Fruit fly (Drosophila melanogaster) whole organism, embryonic: ENCODE results near the gene Gorab.

ENCODE experiments used
- Atf6 ChIP-seq: fragments of 200-800 bp; sonication (Bioruptor generic); IDR thresholded peaks from 2 replicates; pipeline ENCODE4 v1.3.6; 2022; ENCODE audit warnings: missing biosample characterization, missing genetic modification characterization
- CG11504 ChIP-seq: fragments of 200-800 bp; sonication (Bioruptor generic); optimal IDR thresholded peaks from 3 replicates; lab custom pipeline; 2019; ENCODE audit warnings: missing biosample characterization, mild to moderate bottlenecking, missing genetic modification characterization, moderate library complexity
- CG12744 ChIP-seq: fragments of 200-800 bp; sonication (Bioruptor generic); optimal IDR thresholded peaks from 2 replicates; lab custom pipeline; 2016; ENCODE audit warnings: missing biosample characterization, missing genetic modification characterization
- CG17328 ChIP-seq: fragments of 200-800 bp; sonication (Bioruptor generic); IDR thresholded peaks from 2 replicates; pipeline ENCODE4 v1.3.6; 2022; ENCODE audit warnings: missing biosample characterization, missing genetic modification characterization
- CG18476 ChIP-seq: fragments of 200-800 bp; sonication (Bioruptor generic); optimal IDR thresholded peaks from 2 replicates; lab custom pipeline; 2016; ENCODE audit warnings: missing biosample characterization, mild to moderate bottlenecking, missing genetic modification characterization
- CG3726 ChIP-seq: fragments of 200-800 bp; sonication (Bioruptor generic); IDR thresholded peaks from 3 replicates; pipeline ENCODE4, ENCODE4 v1.3.6; 2022; ENCODE audit warnings: missing biosample characterization, missing genetic modification characterization
- CG3838 ChIP-seq: fragments of 200-800 bp; sonication (Bioruptor generic); optimal IDR thresholded peaks from 3 replicates; lab custom pipeline; 2016; ENCODE audit warnings: missing biosample characterization, missing genetic modification characterization
- CG4617 ChIP-seq: fragments of 200-800 bp; sonication (Bioruptor generic); optimal IDR thresholded peaks from 3 replicates; lab custom pipeline; 2016; ENCODE audit warnings: missing biosample characterization, missing genetic modification characterization, borderline replicate concordance
- CG8359 ChIP-seq: fragments of 200-800 bp; sonication (Bioruptor generic); optimal IDR thresholded peaks from 2 replicates; lab custom pipeline; 2017; ENCODE audit warnings: missing biosample characterization, mild to moderate bottlenecking, missing genetic modification characterization, borderline replicate concordance
- CG9876 ChIP-seq: fragments of 200-800 bp; sonication (Bioruptor generic); optimal IDR thresholded peaks from 2 replicates; lab custom pipeline; 2016; ENCODE audit warnings: missing biosample characterization, missing genetic modification characterization
- CHES-1-like ChIP-seq: fragments of 200-800 bp; sonication (Bioruptor generic); optimal IDR thresholded peaks from 2 replicates; lab custom pipeline; 2016; ENCODE audit warnings: missing biosample characterization, missing genetic modification characterization
- Chrac-16 ChIP-seq: fragments of 200-800 bp; sonication (Bioruptor generic); optimal IDR thresholded peaks from 3 replicates; lab custom pipeline; 2016; ENCODE audit warnings: missing biosample characterization, missing genetic modification characterization
- Dbx ChIP-seq: fragments of 200-800 bp; sonication (Bioruptor generic); IDR thresholded peaks from 3 replicates; pipeline ENCODE4 v1.3.6; 2022; ENCODE audit warnings: missing biosample characterization, missing genetic modification characterization
- E2f1 ChIP-seq: fragments of 200-800 bp; sonication (Bioruptor generic); IDR thresholded peaks from 2 replicates; pipeline ENCODE4 v1.3.6; 2022; ENCODE audit warnings: missing biosample characterization, missing genetic modification characterization
- Elba2 ChIP-seq: fragments of 200-800 bp; sonication (Bioruptor generic); optimal IDR thresholded peaks from 3 replicates; lab custom pipeline; 2016; ENCODE audit warnings: missing biosample characterization, missing genetic modification characterization
- Fer2 ChIP-seq: fragments of 200-800 bp; sonication (Bioruptor generic); optimal IDR thresholded peaks from 2 replicates; lab custom pipeline; 2018; ENCODE audit warnings: missing biosample characterization, mild to moderate bottlenecking, missing genetic modification characterization, moderate library complexity
- Jarid2 ChIP-seq: fragments of 200-800 bp; sonication (Bioruptor generic); optimal IDR thresholded peaks from 3 replicates; lab custom pipeline; 2017; ENCODE audit warnings: mild to moderate bottlenecking, missing biosample characterization, missing genetic modification reagents, missing genetic modification characterization
- Oli ChIP-seq: fragments of 200-800 bp; sonication (Bioruptor generic); optimal IDR thresholded peaks from 2 replicates; lab custom pipeline; 2018; ENCODE audit warnings: missing biosample characterization, mild to moderate bottlenecking, missing genetic modification characterization, moderate library complexity
- Usf ChIP-seq: fragments of 200-800 bp; sonication (Bioruptor generic); optimal IDR thresholded peaks from 2 replicates; lab custom pipeline; 2017; ENCODE audit warnings: missing genotype, missing biosample characterization, missing genetic modification characterization
- btn ChIP-seq: fragments of 200-800 bp; sonication (Bioruptor generic); optimal IDR thresholded peaks from 2 replicates; lab custom pipeline; 2016; ENCODE audit warnings: missing biosample characterization, missing genetic modification characterization
- cas ChIP-seq: fragments of 200-800 bp; sonication (Bioruptor generic); IDR thresholded peaks from 2 replicates; pipeline ENCODE4 v1.3.6; 2022; ENCODE audit warnings: missing biosample characterization, missing genetic modification characterization
- cato ChIP-seq: fragments of 200-800 bp; sonication (Bioruptor generic); optimal IDR thresholded peaks from 2 replicates; lab custom pipeline; 2016; ENCODE audit warnings: missing biosample characterization, missing genetic modification characterization, borderline replicate concordance
- corto ChIP-seq: fragments of 200-800 bp; sonication (Bioruptor generic); optimal IDR thresholded peaks from 2 replicates; lab custom pipeline; 2016; ENCODE audit warnings: missing biosample characterization, mild to moderate bottlenecking, missing genetic modification characterization, moderate library complexity
- crc ChIP-seq: fragments of 200-800 bp; sonication (Bioruptor generic); optimal IDR thresholded peaks from 2 replicates; lab custom pipeline; 2016; ENCODE audit warnings: missing biosample characterization, missing genetic modification characterization
- croc ChIP-seq: fragments of 200-800 bp; sonication (Bioruptor generic); conservative IDR thresholded peaks from 3 replicates; pipeline ENCODE4 v1.3.6; 2022; ENCODE audit warnings: missing biosample characterization, missing genetic modification characterization
- dan ChIP-seq: fragments of 200-800 bp; sonication (Bioruptor generic); IDR thresholded peaks from 2 replicates; pipeline ENCODE4 v1.3.6; 2022; ENCODE audit warnings: missing biosample characterization, missing genetic modification characterization
- dm ChIP-seq: fragments of 200-800 bp; sonication (Bioruptor generic); optimal IDR thresholded peaks from 3 replicates; lab custom pipeline; 2016; ENCODE audit warnings: missing biosample characterization, missing genetic modification characterization
- eyg ChIP-seq: fragments of 200-800 bp; sonication (Bioruptor generic); optimal IDR thresholded peaks from 3 replicates; lab custom pipeline; 2016; ENCODE audit warnings: missing biosample characterization, missing genetic modification characterization
- gcm ChIP-seq: fragments of 200-800 bp; sonication (Bioruptor generic); optimal IDR thresholded peaks from 2 replicates; lab custom pipeline; 2019; ENCODE audit warnings: missing biosample characterization, mild to moderate bottlenecking, missing genetic modification characterization, moderate library complexity
- gfzf ChIP-seq: fragments of 200-800 bp; sonication (Bioruptor generic); optimal IDR thresholded peaks from 2 replicates; lab custom pipeline; 2016; ENCODE audit warnings: missing biosample characterization, mild to moderate bottlenecking, missing genetic modification characterization, moderate library complexity
- ham ChIP-seq: fragments of 200-800 bp; sonication (Bioruptor generic); IDR thresholded peaks from 2 replicates; pipeline ENCODE4 v1.3.6; 2022; ENCODE audit warnings: missing biosample characterization, missing genetic modification characterization
- hth ChIP-seq: fragments of >200 bp; optimal IDR thresholded peaks from 2 replicates; lab custom pipeline; 2017; ENCODE audit warnings: inconsistent platforms
- jigr1 ChIP-seq: fragments of 200-800 bp; sonication (Bioruptor generic); IDR thresholded peaks from 3 replicates; pipeline ENCODE4 v1.3.6; 2022; ENCODE audit warnings: missing biosample characterization, missing genetic modification characterization
- kni ChIP-seq: fragments of 200-800 bp; sonication (Bioruptor generic); optimal IDR thresholded peaks from 3 replicates; lab custom pipeline; 2017; ENCODE audit warnings: mild to moderate bottlenecking, missing biosample characterization, missing genetic modification reagents, missing genetic modification characterization
- otp ChIP-seq: fragments of 200-800 bp; sonication (Bioruptor generic); IDR thresholded peaks from 3 replicates; pipeline ENCODE4, ENCODE4 v1.3.6; 2022; ENCODE audit warnings: missing biosample characterization, missing genetic modification characterization
- pfk ChIP-seq: fragments of 200-800 bp; sonication (Bioruptor generic); optimal IDR thresholded peaks from 2 replicates; lab custom pipeline; 2018; ENCODE audit warnings: missing biosample characterization, mild to moderate bottlenecking, missing genetic modification characterization, moderate library complexity
- pho ChIP-seq: fragments of 200-800 bp; sonication (Bioruptor generic); optimal IDR thresholded peaks from 2 replicates; lab custom pipeline; 2016; ENCODE audit warnings: missing biosample characterization, missing genetic modification characterization
- phol ChIP-seq: fragments of 200-800 bp; sonication (Bioruptor generic); optimal IDR thresholded peaks from 3 replicates; lab custom pipeline; 2018; ENCODE audit warnings: missing biosample characterization, mild to moderate bottlenecking, missing genetic modification characterization, moderate library complexity
- repo ChIP-seq: fragments of 200-800 bp; sonication (Bioruptor generic); optimal IDR thresholded peaks from 2 replicates; lab custom pipeline; 2016; ENCODE audit warnings: missing biosample characterization, missing genetic modification characterization
- ro ChIP-seq: fragments of 200-800 bp; sonication (Bioruptor generic); IDR thresholded peaks from 2 replicates; pipeline ENCODE4 v1.3.6; 2022; ENCODE audit warnings: missing biosample characterization, missing genetic modification characterization
- salm ChIP-seq: fragments of 200-800 bp; sonication (Bioruptor generic); optimal IDR thresholded peaks from 2 replicates; lab custom pipeline; 2018; ENCODE audit warnings: missing biosample characterization, mild to moderate bottlenecking, missing genetic modification characterization
- sens ChIP-seq: fragments of 200-800 bp; sonication (Bioruptor generic); peaks from one replicate; lab custom pipeline; 2016; ENCODE audit warnings: missing biosample characterization, missing genetic modification characterization
- slou ChIP-seq: fragments of 200-800 bp; sonication (Bioruptor generic); optimal IDR thresholded peaks from 3 replicates; lab custom pipeline; 2016; ENCODE audit warnings: missing biosample characterization, missing genetic modification characterization
- sna ChIP-seq: fragments of 200-800 bp; sonication (Bioruptor generic); IDR thresholded peaks from 2 replicates; pipeline ENCODE4 v1.3.6; 2022; ENCODE audit warnings: missing biosample characterization, missing genetic modification characterization; ENCODE audit not compliant: partially characterized antibody
- sqz ChIP-seq: fragments of 200-800 bp; sonication (Bioruptor generic); optimal IDR thresholded peaks from 3 replicates; lab custom pipeline; 2018; ENCODE audit warnings: missing biosample characterization, mild to moderate bottlenecking, missing genetic modification characterization
- tin ChIP-seq: fragments of 200-800 bp; sonication (Bioruptor generic); optimal IDR thresholded peaks from 3 replicates; lab custom pipeline; 2016; ENCODE audit warnings: missing biosample characterization, missing genetic modification characterization
- tll ChIP-seq, 2 experiments: fragments of 200-800 bp in 1 of 2; fragments of >200 bp in 1 of 2; sonication (Bioruptor generic) in 1 of 2; optimal IDR thresholded peaks; 2 replicates each; lab custom pipeline; 2017 to 2019; ENCODE audit warnings: missing biosample characterization in 2 of 2, missing genetic modification characterization in 2 of 2, mild to moderate bottlenecking in 1 of 2, moderate library complexity in 1 of 2
- vvl ChIP-seq: fragments of 200-800 bp; sonication (Bioruptor generic); IDR thresholded peaks from 2 replicates; pipeline ENCODE4 v1.3.6; 2022; ENCODE audit warnings: missing biosample characterization, missing genetic modification characterization
- wek ChIP-seq: fragments of 200-800 bp; sonication (Bioruptor generic); optimal IDR thresholded peaks from 3 replicates; lab custom pipeline; 2018; ENCODE audit warnings: missing biosample characterization, mild to moderate bottlenecking, missing genetic modification characterization, moderate library complexity
- zen2 ChIP-seq: fragments of 200-800 bp; sonication (Bioruptor generic); IDR thresholded peaks from 3 replicates; pipeline ENCODE4 v1.3.6; 2022; ENCODE audit warnings: missing biosample characterization, missing genetic modification characterization; ENCODE audit not compliant: partially characterized antibody

The Gorab gene

dm6 chr3L:17474711-17475451 lies 46.2 kb upstream of the Gorab start, which contains the start of the genes UQCR-Q and CG46525 (continued):
- TF ChIP-seq salm (no peak), ro (no peak), dan (GFP tag; lab: Robert Waterston, UW) (no peak), CG17328 (GFP tag; lab: Robert Waterston, UW) (no peak), CG4617 (GFP tag; lab: Kevin White, UChicago) (peak; percentile 65), otp (GFP tag; lab: Robert Waterston, UW) (no peak), hth (no peak), jigr1 (no peak; the same call in 2 of the 3 replicates), slou (GFP tag; lab: Kevin White, UChicago) (no peak), Jarid2 (GFP tag; lab: Kevin White, UChicago) (no peak), btn (GFP tag; lab: Kevin White, UChicago) (no peak), croc (GFP tag; lab: Robert Waterston, UW) (no peak), cas (GFP tag; lab: Robert Waterston, UW) (no peak), CG3726 (GFP tag; lab: Robert Waterston, UW) (no peak), kni (GFP tag; lab: Kevin White, UChicago) (no peak), sens (GFP tag; lab: Kevin White, UChicago) (peak; percentile 46), Dbx (GFP tag; lab: Robert Waterston, UW) (no peak), gcm (GFP tag; lab: Kevin White, UChicago) (no peak), eyg (GFP tag; lab: Kevin White, UChicago) (no peak), wek (no peak), pho (GFP tag; lab: Kevin White, UChicago) (peak; percentile 1), cato (GFP tag; lab: Kevin White, UChicago) (no peak), sna (no peak), gfzf (GFP tag; lab: Kevin White, UChicago) (peak; percentile 99), CG3838 (GFP tag; lab: Kevin White, UChicago) (no peak), Atf6 (GFP tag; lab: Robert Waterston, UW) (no peak), Usf (GFP tag; lab: Kevin White, UChicago) (no peak), zen2 (GFP tag; lab: Robert Waterston, UW) (no peak), tin (GFP tag; lab: Kevin White, UChicago) (no peak), E2f1 (GFP tag; lab: Robert Waterston, UW) (no peak), Chrac-16 (GFP tag; lab: Kevin White, UChicago) (no peak), Fer2 (tag; lab: Kevin White, UChicago) (no peak), CHES-1-like (GFP tag; lab: Kevin White, UChicago) (no peak), ham (GFP tag; lab: Robert Waterston, UW) (no peak), Oli (tag; lab: Kevin White, UChicago) (no peak), tll (GFP tag; optimal IDR thresholded peaks at IDR 0.05; lab: Kevin White, UChicago) (peak in 1 of 2 experiments; percentile 15), CG8359 (no peak), CG18476 (GFP tag; lab: Kevin White, UChicago) (no peak), sqz (no peak), pfk (GFP tag; lab: Kevin White, UChicago) (no peak), vvl (GFP tag; lab: Robert Waterston, UW) (0 out of 2 replicates have a peak, but pooled peaks have one; percentile 26), repo (no peak), dm (GFP tag; lab: Kevin White, UChicago) (no peak), crc (no peak), Elba2 (GFP tag; lab: Kevin White, UChicago) (peak; percentile 12), phol (tag; lab: Kevin White, UChicago) (peak; percentile 56), corto (GFP tag; lab: Kevin White, UChicago) (no peak), CG11504 (tag; lab: Kevin White, UChicago) (peak; percentile 37), CG12744 (GFP tag; lab: Kevin White, UChicago) (no peak), CG9876 (GFP tag; lab: Kevin White, UChicago) (no peak)
